Worm (Caenorhabditis elegans) whole organism, L2 larva: ENCODE data around the gene gfl-1.
A peak's percentile ranks its signal among the peaks of the same experiment; 100 is the strongest.

Experiments used
- C34F6.9 ChIP-seq: fragments of 150-350 bp; optimal IDR thresholded peaks from 2 replicates; lab custom pipeline; 2014; ENCODE audit warnings: missing biosample characterization, missing genetic modification characterization
- R02D3.7 ChIP-seq: fragments of 150-350 bp; optimal IDR thresholded peaks from 2 replicates; lab custom pipeline; 2014; ENCODE audit warnings: missing biosample characterization, missing genetic modification characterization
- Y55F3AM.14 ChIP-seq: fragments of 200-800 bp; sonication (Bioruptor generic); optimal IDR thresholded peaks from 2 replicates; lab custom pipeline; 2018; ENCODE audit warnings: mild to moderate bottlenecking, missing genetic modification characterization, missing compliant biosample characterization
- ZK546.5 ChIP-seq: sonication (generic microtip); optimal IDR thresholded peaks from 2 replicates; lab custom pipeline; 2017; ENCODE audit warnings: missing biosample characterization, missing genetic modification characterization
- alr-1 ChIP-seq: fragments of 150-350 bp; optimal IDR thresholded peaks from 2 replicates; lab custom pipeline; 2014; ENCODE audit warnings: missing biosample characterization, missing genetic modification characterization
- aly-2 ChIP-seq: fragments of 150-350 bp; optimal IDR thresholded peaks from 2 replicates; lab custom pipeline; 2014; ENCODE audit warnings: missing biosample characterization, missing genetic modification characterization
- ama-1 ChIP-seq: fragments of 150-350 bp; optimal IDR thresholded peaks from 2 replicates; lab custom pipeline; 2018; ENCODE audit warnings: inconsistent platforms
- blmp-1 ChIP-seq: sonication (generic microtip); optimal IDR thresholded peaks from 2 replicates; lab custom pipeline; 2017; ENCODE audit warnings: missing genetic modification characterization, mild to moderate bottlenecking, missing compliant biosample characterization, antibody characterized with exemption, moderate library complexity; ENCODE audit not compliant: insufficient read depth
- ceh-16 ChIP-seq: fragments of 150-350 bp; optimal IDR thresholded peaks from 2 replicates; lab custom pipeline; 2014; ENCODE audit warnings: missing biosample characterization, missing genetic modification characterization
- ceh-82 ChIP-seq: fragments of 150-350 bp; optimal IDR thresholded peaks from 2 replicates; lab custom pipeline; 2014; ENCODE audit warnings: missing biosample characterization, missing genetic modification characterization
- crh-2 ChIP-seq: sonication (generic microtip); optimal IDR thresholded peaks from 2 replicates; lab custom pipeline; 2017; ENCODE audit warnings: missing biosample characterization, missing genetic modification characterization
- dmd-4 ChIP-seq: sonication (generic microtip); optimal IDR thresholded peaks from 2 replicates; lab custom pipeline; 2017; ENCODE audit warnings: missing biosample characterization, missing genetic modification characterization
- egl-27 ChIP-seq: sonication (generic microtip); optimal IDR thresholded peaks from 3 replicates; lab custom pipeline; 2017; ENCODE audit warnings: missing biosample characterization, missing genetic modification reagents, missing genetic modification characterization
- elt-1 ChIP-seq: fragments of 150-350 bp; optimal IDR thresholded peaks from 2 replicates; lab custom pipeline; 2014; ENCODE audit warnings: missing biosample characterization, missing genetic modification characterization
- elt-3 ChIP-seq: sonication (generic microtip); optimal IDR thresholded peaks from 2 replicates; lab custom pipeline; 2017; ENCODE audit warnings: missing biosample characterization, missing genetic modification characterization
- fos-1 ChIP-seq: fragments of 150-350 bp; optimal IDR thresholded peaks from 2 replicates; lab custom pipeline; 2014; ENCODE audit warnings: missing biosample characterization, missing genetic modification characterization
- gmeb-1 ChIP-seq: fragments of 150-350 bp; optimal IDR thresholded peaks from 2 replicates; lab custom pipeline; 2014; ENCODE audit warnings: missing biosample characterization, missing genetic modification characterization
- lin-13 ChIP-seq: fragments of 150-350 bp; optimal IDR thresholded peaks from 2 replicates; lab custom pipeline; 2014; ENCODE audit warnings: missing biosample characterization, missing genetic modification reagents, missing genetic modification characterization
- lin-39 ChIP-seq: fragments of 150-350 bp; optimal IDR thresholded peaks from 2 replicates; lab custom pipeline; 2014; ENCODE audit warnings: missing biosample characterization, missing genetic modification reagents, missing genetic modification characterization
- lsy-2 ChIP-seq, 2 experiments: fragments of 150-350 bp in 1 of 2; sonication (generic microtip) in 1 of 2; optimal IDR thresholded peaks; 2 replicates each; lab custom pipeline; 2014 to 2017; ENCODE audit warnings: missing biosample characterization in 2 of 2, missing genetic modification characterization in 2 of 2
- mab-5 ChIP-seq: fragments of 150-350 bp; optimal IDR thresholded peaks from 2 replicates; lab custom pipeline; 2014; ENCODE audit warnings: missing biosample characterization, missing genetic modification characterization
- mbf-1 ChIP-seq: sonication (generic microtip); optimal IDR thresholded peaks from 2 replicates; lab custom pipeline; 2017; ENCODE audit warnings: missing biosample characterization, missing genetic modification characterization
- mdl-1 ChIP-seq, 2 experiments: fragments of 150-350 bp in 1 of 2; sonication (generic microtip) in 1 of 2; optimal IDR thresholded peaks; 2 replicates each; lab custom pipeline; 2017; ENCODE audit warnings: missing biosample characterization in 2 of 2, missing genetic modification characterization in 2 of 2
- nhr-10 ChIP-seq: sonication (generic microtip); optimal IDR thresholded peaks from 2 replicates; lab custom pipeline; 2017; ENCODE audit warnings: missing biosample characterization, missing genetic modification characterization
- nhr-11 ChIP-seq: fragments of 150-350 bp; optimal IDR thresholded peaks from 2 replicates; lab custom pipeline; 2014; ENCODE audit warnings: missing biosample characterization, missing genetic modification characterization
- nhr-12 ChIP-seq: fragments of 150-350 bp; optimal IDR thresholded peaks from 2 replicates; lab custom pipeline; 2014; ENCODE audit warnings: missing biosample characterization, missing genetic modification characterization
- nhr-129 ChIP-seq: fragments of 150-350 bp; optimal IDR thresholded peaks from 2 replicates; lab custom pipeline; 2014; ENCODE audit warnings: missing biosample characterization, missing genetic modification characterization
- nhr-21 ChIP-seq: fragments of 150-350 bp; optimal IDR thresholded peaks from 2 replicates; lab custom pipeline; 2014; ENCODE audit warnings: missing biosample characterization, missing genetic modification characterization
- nhr-23 ChIP-seq: fragments of 150-350 bp; optimal IDR thresholded peaks from 2 replicates; lab custom pipeline; 2014; ENCODE audit warnings: missing biosample characterization, missing genetic modification reagents, missing genetic modification characterization
- nhr-237 ChIP-seq: fragments of 150-350 bp; optimal IDR thresholded peaks from 2 replicates; lab custom pipeline; 2014; ENCODE audit warnings: missing biosample characterization, missing genetic modification characterization
- nhr-25 ChIP-seq: fragments of 150-350 bp; sonication (generic microtip); optimal IDR thresholded peaks from 3 replicates; lab custom pipeline; 2014; ENCODE audit warnings: missing biosample characterization, missing genetic modification characterization
- nhr-6 ChIP-seq: fragments of 150-350 bp; optimal IDR thresholded peaks from 2 replicates; lab custom pipeline; 2014; ENCODE audit warnings: missing biosample characterization, missing genetic modification characterization
- peb-1 ChIP-seq: fragments of 150-350 bp; optimal IDR thresholded peaks from 2 replicates; lab custom pipeline; 2014; ENCODE audit warnings: missing biosample characterization, missing genetic modification characterization
- sem-4 ChIP-seq: fragments of 150-350 bp; optimal IDR thresholded peaks from 2 replicates; lab custom pipeline; 2014; ENCODE audit warnings: missing biosample characterization, missing genetic modification reagents, missing genetic modification characterization
- skn-1 ChIP-seq: sonication (generic microtip); optimal IDR thresholded peaks from 2 replicates; lab custom pipeline; 2017; ENCODE audit warnings: missing biosample characterization, missing genetic modification characterization
- sma-3 ChIP-seq: sonication (generic microtip); optimal IDR thresholded peaks from 2 replicates; lab custom pipeline; 2016; ENCODE audit warnings: missing genetic modification reagents, missing genetic modification characterization, missing compliant biosample characterization
- sma-9 ChIP-seq, 2 experiments: fragments of 150-350 bp in 1 of 2; sonication (generic microtip) in 1 of 2; optimal IDR thresholded peaks; 2 replicates each; lab custom pipeline; 2014 to 2016; ENCODE audit warnings: missing genetic modification characterization in 2 of 2, mild to moderate bottlenecking in 1 of 2, missing biosample characterization in 1 of 2, missing compliant biosample characterization in 1 of 2, missing genetic modification reagents in 1 of 2, moderate library complexity in 1 of 2
- snpc-4 ChIP-seq: fragments of 150-350 bp; optimal IDR thresholded peaks from 2 replicates; lab custom pipeline; 2014; ENCODE audit warnings: missing biosample characterization, missing genetic modification characterization
- unc-55 ChIP-seq: fragments of 150-350 bp; sonication (generic microtip); optimal IDR thresholded peaks from 3 replicates; lab custom pipeline; 2014; ENCODE audit warnings: missing biosample characterization, missing genetic modification reagents, missing genetic modification characterization
- unc-62 ChIP-seq: fragments of 150-350 bp; optimal IDR thresholded peaks from 2 replicates; lab custom pipeline; 2014; ENCODE audit warnings: missing biosample characterization, missing genetic modification reagents, missing genetic modification characterization
- zag-1 ChIP-seq: fragments of 150-350 bp; optimal IDR thresholded peaks from 2 replicates; lab custom pipeline; 2014; ENCODE audit warnings: missing biosample characterization, missing genetic modification characterization
- ztf-1 ChIP-seq: fragments of 200-800 bp; sonication (Bioruptor generic); conservative IDR thresholded peaks from 2 replicates; pipeline ENCODE4 v1.3.6; 2022; ENCODE audit warnings: missing genetic modification characterization, missing compliant biosample characterization
- ztf-11 ChIP-seq: sonication (generic microtip); optimal IDR thresholded peaks from 2 replicates; lab custom pipeline; 2017; ENCODE audit warnings: missing biosample characterization, missing genetic modification characterization
- ztf-4 ChIP-seq: fragments of 150-350 bp; optimal IDR thresholded peaks from 2 replicates; lab custom pipeline; 2014; ENCODE audit warnings: missing biosample characterization, missing genetic modification characterization

Gene gfl-1

DNA sequence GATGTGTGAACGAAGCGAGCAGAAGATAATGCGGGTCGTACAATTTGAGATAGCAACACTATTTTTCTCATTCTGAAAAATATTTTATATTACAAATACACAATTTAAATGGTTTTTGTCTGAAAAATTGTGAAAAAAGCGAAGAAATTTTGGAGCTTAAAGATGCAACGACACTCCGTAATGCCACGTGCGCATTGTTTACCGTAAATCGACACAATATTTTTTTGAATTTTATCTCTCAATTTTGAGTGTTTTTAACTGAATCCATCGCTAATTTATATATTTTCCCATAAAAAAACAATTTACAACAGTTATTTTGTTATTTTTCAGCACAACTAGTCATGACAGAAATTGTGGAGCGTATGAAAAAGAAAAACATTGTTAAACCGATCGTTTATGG is at the start of gene gfl-1, which contains the start of gene M04B2.4:
Gene gfl-1, plus strand, starts transcription at position 331 of the 400 bp plus-strand sequence.
Gene M04B2.4, minus strand, starts transcription at position 72 of the 400 bp plus-strand sequence.
- TF ChIP-seq lsy-2 (tag; optimal IDR thresholded peaks at IDR 0.05; lab: Kevin White, UChicago), result peak in 1 of 2 experiments; percentile 67
- TF ChIP-seq mbf-1 (tag; lab: Kevin White, UChicago), result no peak
- no peak for TF ChIP-seq sem-4 (tag; lab: Kevin White, UChicago)
- TF ChIP-seq gmeb-1, result peak; percentile 59
- no peak for TF ChIP-seq nhr-21
- TF ChIP-seq C34F6.9 (tag; lab: Kevin White, UChicago), result peak; percentile 74
- TF ChIP-seq ztf-11 (tag; lab: Kevin White, UChicago), result no peak
- no peak for TF ChIP-seq elt-1 (tag; lab: Kevin White, UChicago)
- no peak for TF ChIP-seq ama-1 (lab: Kevin White, UChicago)
- no peak for TF ChIP-seq Y55F3AM.14 (GFP tag; lab: Kevin White, UChicago)
- TF ChIP-seq R02D3.7, result peak; percentile 91
- no peak for TF ChIP-seq ZK546.5
- no peak for TF ChIP-seq skn-1
- peak; percentile 50 for TF ChIP-seq crh-2 (tag; lab: Kevin White, UChicago)
- no peak for TF ChIP-seq nhr-6
- no peak for TF ChIP-seq zag-1 (tag; lab: Kevin White, UChicago)
- no peak for TF ChIP-seq peb-1 (tag; lab: Kevin White, UChicago)
- no peak for TF ChIP-seq mdl-1 (tag; optimal IDR thresholded peaks at IDR 0.05; lab: Kevin White, UChicago)
- TF ChIP-seq sma-9 (GFP tag; optimal IDR thresholded peaks at IDR 0.05; lab: Kevin White, UChicago), result peak; percentile 0
- TF ChIP-seq sma-9 (tag; optimal IDR thresholded peaks at IDR 0.05; lab: Kevin White, UChicago), result no peak
- no peak for TF ChIP-seq lin-39 (tag; lab: Kevin White, UChicago)
- no peak for TF ChIP-seq egl-27 (tag; lab: Kevin White, UChicago)
- TF ChIP-seq nhr-10 (tag; lab: Kevin White, UChicago), result no peak
- TF ChIP-seq nhr-129 (tag; lab: Kevin White, UChicago), result peak; percentile 6
- TF ChIP-seq snpc-4 (tag; lab: Kevin White, UChicago), result no peak
- TF ChIP-seq elt-3, result no peak
- TF ChIP-seq ztf-1 (GFP tag; lab: Robert Waterston, UW), result no peak
- TF ChIP-seq ztf-4 (tag; lab: Kevin White, UChicago), result no peak
- TF ChIP-seq lin-13 (GFP tag; lab: Kevin White, UChicago), result peak; percentile 26
- TF ChIP-seq ceh-16 (tag; lab: Kevin White, UChicago), result no peak
- TF ChIP-seq sma-3 (GFP tag; lab: Kevin White, UChicago), result peak; percentile 3
- TF ChIP-seq unc-55 (GFP tag; lab: Kevin White, UChicago), result peak; percentile 61

ce11 chrIV:11472023-11472422 is 49.1 kb upstream of the gfl-1 start:
- no peak for TF ChIP-seq blmp-1
- TF ChIP-seq nhr-237 (tag; lab: Kevin White, UChicago), result no peak
- no peak for TF ChIP-seq ceh-16 (tag; lab: Kevin White, UChicago)
- TF ChIP-seq C34F6.9 (tag; lab: Kevin White, UChicago), result no peak
- TF ChIP-seq mab-5 (tag; lab: Kevin White, UChicago), result no peak
- TF ChIP-seq alr-1 (tag; lab: Kevin White, UChicago), result no peak
- no peak for TF ChIP-seq aly-2 (tag; lab: Kevin White, UChicago)
- TF ChIP-seq lin-13 (GFP tag; lab: Kevin White, UChicago), result no peak
- no peak for TF ChIP-seq nhr-10 (tag; lab: Kevin White, UChicago)
- no peak for TF ChIP-seq sma-3 (GFP tag; lab: Kevin White, UChicago)
- TF ChIP-seq nhr-25, result no peak
- TF ChIP-seq ztf-11 (tag; lab: Kevin White, UChicago), result no peak
- TF ChIP-seq nhr-6, result no peak
- TF ChIP-seq elt-3, result no peak
- no peak for TF ChIP-seq lsy-2 (tag; optimal IDR thresholded peaks at IDR 0.05; lab: Kevin White, UChicago)
- TF ChIP-seq ceh-82 (tag; lab: Kevin White, UChicago), result no peak
- no peak for TF ChIP-seq nhr-23 (tag; lab: Kevin White, UChicago)
- no peak for TF ChIP-seq ztf-4 (tag; lab: Kevin White, UChicago)

ce11 chrIV:11474067-11474466 is 47.0 kb upstream of the gfl-1 start:
- TF ChIP-seq sma-3 (GFP tag; lab: Kevin White, UChicago), result peak; percentile 74
- TF ChIP-seq sem-4 (tag; lab: Kevin White, UChicago), result no peak
- TF ChIP-seq lsy-2 (tag; optimal IDR thresholded peaks at IDR 0.05; lab: Kevin White, UChicago), result peak; percentile 32 to 56
- no peak for TF ChIP-seq blmp-1
- TF ChIP-seq ztf-4 (tag; lab: Kevin White, UChicago), result peak; percentile 68
- TF ChIP-seq zag-1 (tag; lab: Kevin White, UChicago), result peak; percentile 46
- TF ChIP-seq fos-1 (tag; lab: Kevin White, UChicago), result peak; percentile 21
- no peak for TF ChIP-seq skn-1
- no peak for TF ChIP-seq nhr-6
- TF ChIP-seq mdl-1 (tag; optimal IDR thresholded peaks at IDR 0.05; lab: Kevin White, UChicago), result no peak
- TF ChIP-seq dmd-4 (tag; lab: Kevin White, UChicago), result no peak
- peak; percentile 40 for TF ChIP-seq snpc-4 (tag; lab: Kevin White, UChicago)
- peak; percentile 38 for TF ChIP-seq unc-55 (GFP tag; lab: Kevin White, UChicago)
- TF ChIP-seq lin-13 (GFP tag; lab: Kevin White, UChicago), result peak; percentile 71
- no peak for TF ChIP-seq peb-1 (tag; lab: Kevin White, UChicago)
- no peak for TF ChIP-seq ZK546.5
- peak; percentile 65 for TF ChIP-seq nhr-25
- TF ChIP-seq elt-1 (tag; lab: Kevin White, UChicago), result no peak
- peak; percentile 25 for TF ChIP-seq ceh-16 (tag; lab: Kevin White, UChicago)
- TF ChIP-seq unc-62 (GFP tag; lab: Kevin White, UChicago), result no peak
- no peak for TF ChIP-seq nhr-12 (tag; lab: Kevin White, UChicago)
- TF ChIP-seq ceh-82 (tag; lab: Kevin White, UChicago), result no peak
- TF ChIP-seq elt-3, result no peak
- no peak for TF ChIP-seq lin-39 (tag; lab: Kevin White, UChicago)
- TF ChIP-seq nhr-11 (tag; lab: Kevin White, UChicago), result peak; percentile 17
- TF ChIP-seq nhr-23 (tag; lab: Kevin White, UChicago), result peak; percentile 12
- TF ChIP-seq crh-2 (tag; lab: Kevin White, UChicago), result peak; percentile 28
- TF ChIP-seq sma-9 (GFP tag; optimal IDR thresholded peaks at IDR 0.05; lab: Kevin White, UChicago), result peak; percentile 86
- no peak for TF ChIP-seq sma-9 (tag; optimal IDR thresholded peaks at IDR 0.05; lab: Kevin White, UChicago)
- TF ChIP-seq nhr-237 (tag; lab: Kevin White, UChicago), result no peak
- TF ChIP-seq aly-2 (tag; lab: Kevin White, UChicago), result no peak
- peak; percentile 54 for TF ChIP-seq gmeb-1
- TF ChIP-seq ama-1 (lab: Kevin White, UChicago), result peak; percentile 61
